Worm (Caenorhabditis elegans) whole organism, midembryonic: Measurements from ENCODE around the gene C25H3.3.

Experiments used
- T22C8.4 ChIP-seq: fragments of 200-800 bp; sonication (Bioruptor generic); IDR thresholded peaks from 2 replicates; pipeline ENCODE4 v1.3.6; 2022; ENCODE audit warnings: missing genetic modification characterization, missing compliant biosample characterization
- cog-1 ChIP-seq: sonication (generic microtip); optimal IDR thresholded peaks from 2 replicates; lab custom pipeline; 2016; ENCODE audit warnings: missing genetic modification characterization, missing compliant biosample characterization
- flt-1 ChIP-seq: fragments of 200-800 bp; sonication (Bioruptor generic); IDR thresholded peaks from 2 replicates; pipeline ENCODE4 v1.3.6; 2022; ENCODE audit warnings: missing genetic modification characterization, missing compliant biosample characterization
- klf-2 ChIP-seq: fragments of 200-800 bp; sonication (Bioruptor generic); conservative IDR thresholded peaks from 2 replicates; pipeline ENCODE4 v1.3.6; 2022; ENCODE audit warnings: missing genetic modification reagents, missing genetic modification characterization, missing compliant biosample characterization
- med-1 ChIP-seq: sonication (generic microtip); optimal IDR thresholded peaks from 2 replicates; lab custom pipeline; 2017; ENCODE audit warnings: missing genetic modification characterization, mild to moderate bottlenecking, missing compliant biosample characterization, antibody characterized with exemption, missing genetic modification reagents; ENCODE audit not compliant: insufficient read depth
- ref-1 ChIP-seq: fragments of 200-800 bp; sonication (Bioruptor generic); conservative IDR thresholded peaks from 2 replicates; pipeline ENCODE4 v1.3.6; 2022; ENCODE audit warnings: missing genetic modification reagents, missing genetic modification characterization, missing compliant biosample characterization
- tab-1 ChIP-seq: fragments of 200-800 bp; sonication (Bioruptor generic); IDR thresholded peaks from 2 replicates; pipeline ENCODE4 v1.3.6; 2022; ENCODE audit warnings: missing genetic modification characterization, missing compliant biosample characterization
- ztf-23 ChIP-seq: fragments of 200-800 bp; sonication (Bioruptor generic); IDR thresholded peaks from 2 replicates; pipeline ENCODE4 v1.3.6; 2022; ENCODE audit warnings: missing genetic modification reagents, missing genetic modification characterization, missing compliant biosample characterization
- ztf-29 ChIP-seq: fragments of 200-800 bp; sonication (Bioruptor generic); IDR thresholded peaks from 2 replicates; pipeline ENCODE4 v1.3.6; 2022; ENCODE audit warnings: missing genetic modification reagents, missing genetic modification characterization, missing compliant biosample characterization

The C25H3.3 gene

ce11 chrII:5693893-5694292 lies at the start of gene C25H3.3:
Gene C25H3.3, plus strand, starts transcription at chrII:5694193.
- no peak for TF ChIP-seq cog-1 (tag; lab: Kevin White, UChicago)
- no peak for TF ChIP-seq ztf-29 (GFP tag; lab: Robert Waterston, UW)
- TF ChIP-seq flt-1 (GFP tag; lab: Robert Waterston, UW), result no peak
- no peak for TF ChIP-seq ztf-23 (GFP tag; lab: Robert Waterston, UW)
- TF ChIP-seq klf-2 (GFP tag; lab: Robert Waterston, UW), result no peak
- no peak for TF ChIP-seq ref-1 (GFP tag; lab: Robert Waterston, UW)
- no peak for TF ChIP-seq T22C8.4 (GFP tag; lab: Robert Waterston, UW)
- no peak for TF ChIP-seq tab-1 (GFP tag; lab: Robert Waterston, UW)
- no peak for TF ChIP-seq med-1

ce11 chrII:5646942-5647341 lies 47.1 kb upstream of the C25H3.3 start, which contains the start of gene F59E12.9:
Gene F59E12.9, minus strand, starts transcription at chrII:5647042.
- TF ChIP-seq klf-2 (GFP tag; lab: Robert Waterston, UW) (no peak), med-1 (no peak), flt-1 (GFP tag; lab: Robert Waterston, UW) (no peak), tab-1 (GFP tag; lab: Robert Waterston, UW) (no peak), T22C8.4 (GFP tag; lab: Robert Waterston, UW) (no peak), cog-1 (tag; lab: Kevin White, UChicago) (no peak), ref-1 (GFP tag; lab: Robert Waterston, UW) (no peak), ztf-23 (GFP tag; lab: Robert Waterston, UW) (no peak), ztf-29 (GFP tag; lab: Robert Waterston, UW) (no peak)

- TF ChIP-seq klf-2 (GFP tag; lab: Robert Waterston, UW) (no peak), ztf-23 (GFP tag; lab: Robert Waterston, UW) (no peak), ztf-29 (GFP tag; lab: Robert Waterston, UW) (no peak), ref-1 (GFP tag; lab: Robert Waterston, UW) (no peak), T22C8.4 (GFP tag; lab: Robert Waterston, UW) (no peak), tab-1 (GFP tag; lab: Robert Waterston, UW) (no peak), flt-1 (GFP tag; lab: Robert Waterston, UW) (no peak), cog-1 (tag; lab: Kevin White, UChicago) (no peak), med-1 (no peak)
These were observed 45.7 kb upstream of the C25H3.3 start, which contains the start of gene ddl-1 for ce11 chrII:5648272-5648671. Gene ddl-1, minus strand, starts transcription at chrII:5648372.

ce11 chrII:5649236-5650004 lies 44.6 kb upstream of the C25H3.3 start, which contains the start of the genes sam-4, F59E12.17 and zyg-1:
Gene sam-4, minus strand, starts transcription at chrII:5649286.
Gene F59E12.17, minus strand, starts transcription at chrII:5649470.
Gene zyg-1, plus strand, starts transcription at chrII:5649748.
- TF ChIP-seq ref-1 (GFP tag; lab: Robert Waterston, UW) (no peak), tab-1 (GFP tag; lab: Robert Waterston, UW) (no peak), cog-1 (tag; lab: Kevin White, UChicago) (no peak), T22C8.4 (GFP tag; lab: Robert Waterston, UW) (no peak), med-1 (no peak), ztf-23 (GFP tag; lab: Robert Waterston, UW) (no peak), flt-1 (GFP tag; lab: Robert Waterston, UW) (no peak), ztf-29 (GFP tag; lab: Robert Waterston, UW) (no peak), klf-2 (GFP tag; lab: Robert Waterston, UW) (no peak)

DNA sequence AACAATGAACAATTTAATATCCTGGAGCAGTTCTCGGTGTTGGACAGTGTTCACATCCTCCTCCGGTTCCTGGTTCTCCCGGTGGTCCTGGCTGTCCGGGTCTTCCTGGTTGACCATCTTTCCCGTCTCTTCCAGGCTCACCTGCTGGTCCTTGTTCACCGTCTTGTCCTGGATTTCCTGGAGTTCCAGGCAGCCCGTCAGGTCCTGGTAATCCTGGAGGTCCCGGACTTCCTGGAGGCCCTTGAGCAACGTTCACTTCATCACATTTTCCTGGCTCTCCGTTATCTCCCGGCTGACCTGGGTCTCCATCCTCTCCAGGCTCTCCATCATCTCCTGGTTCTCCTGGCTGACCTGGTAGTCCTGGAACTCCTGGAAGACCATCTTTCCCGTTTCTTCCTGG lies 42.6 kb upstream of the C25H3.3 start:
- TF ChIP-seq ref-1 (GFP tag; lab: Robert Waterston, UW) (no peak), med-1 (no peak), klf-2 (GFP tag; lab: Robert Waterston, UW) (no peak), flt-1 (GFP tag; lab: Robert Waterston, UW) (no peak)

- TF ChIP-seq klf-2 (GFP tag; lab: Robert Waterston, UW) (no peak), ztf-23 (GFP tag; lab: Robert Waterston, UW) (no peak), flt-1 (GFP tag; lab: Robert Waterston, UW) (no peak), cog-1 (tag; lab: Kevin White, UChicago) (no peak), ref-1 (GFP tag; lab: Robert Waterston, UW) (no peak), med-1 (no peak), T22C8.4 (GFP tag; lab: Robert Waterston, UW) (no peak), tab-1 (GFP tag; lab: Robert Waterston, UW) (no peak), ztf-29 (GFP tag; lab: Robert Waterston, UW) (no peak)
These were observed 41.7 kb upstream of the C25H3.3 start, which contains the start of gene bli-2 for ce11 chrII:5652334-5652733. Gene bli-2, minus strand, starts transcription at chrII:5652434.

ce11 chrII:5654215-5654614 lies 39.8 kb upstream of the C25H3.3 start, which contains the start of gene F59E12.1:
Gene F59E12.1, plus strand, starts transcription at chrII:5654515.
- TF ChIP-seq cog-1 (tag; lab: Kevin White, UChicago) (no peak), klf-2 (GFP tag; lab: Robert Waterston, UW) (no peak), ztf-23 (GFP tag; lab: Robert Waterston, UW) (no peak), T22C8.4 (GFP tag; lab: Robert Waterston, UW) (no peak), ref-1 (GFP tag; lab: Robert Waterston, UW) (no peak), tab-1 (GFP tag; lab: Robert Waterston, UW) (no peak), flt-1 (GFP tag; lab: Robert Waterston, UW) (no peak), med-1 (no peak), ztf-29 (GFP tag; lab: Robert Waterston, UW) (no peak)

DNA sequence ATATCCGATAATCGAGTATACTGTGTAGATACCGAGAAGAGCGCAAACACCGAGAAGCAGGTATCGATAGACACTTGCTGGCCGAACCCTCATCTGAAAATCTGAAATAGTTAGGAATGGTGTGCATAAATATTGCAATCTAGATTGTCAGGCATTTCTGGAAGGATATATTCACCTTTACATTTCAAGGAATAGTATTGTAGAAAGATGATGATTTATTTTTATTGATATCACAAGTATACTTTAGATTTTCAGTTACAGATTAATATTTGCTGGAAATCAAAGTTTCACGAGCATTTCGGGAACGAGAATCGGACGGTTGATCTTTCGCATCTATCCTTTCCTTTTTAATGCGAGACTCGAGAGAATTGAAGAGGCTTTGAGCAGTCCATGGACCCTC lies 34.3 kb upstream of the C25H3.3 start, which contains the start of gene fut-3:
fut-3 (minus strand) TSS at position 101 of the 400 bp plus-strand sequence.
- TF ChIP-seq cog-1 (tag; lab: Kevin White, UChicago), result no peak
- no peak for TF ChIP-seq tab-1 (GFP tag; lab: Robert Waterston, UW)
- no peak for TF ChIP-seq flt-1 (GFP tag; lab: Robert Waterston, UW)
- TF ChIP-seq ztf-29 (GFP tag; lab: Robert Waterston, UW), result no peak

- no peak for TF ChIP-seq T22C8.4 (GFP tag; lab: Robert Waterston, UW)
- no peak for TF ChIP-seq med-1
- no peak for TF ChIP-seq cog-1 (tag; lab: Kevin White, UChicago)
- TF ChIP-seq ref-1 (GFP tag; lab: Robert Waterston, UW), result no peak
- TF ChIP-seq ztf-29 (GFP tag; lab: Robert Waterston, UW), result no peak
- no peak for TF ChIP-seq tab-1 (GFP tag; lab: Robert Waterston, UW)
- no peak for TF ChIP-seq flt-1 (GFP tag; lab: Robert Waterston, UW)
- TF ChIP-seq ztf-23 (GFP tag; lab: Robert Waterston, UW), result no peak
- no peak for TF ChIP-seq klf-2 (GFP tag; lab: Robert Waterston, UW)
These were observed 33.8 kb upstream of the C25H3.3 start for ce11 chrII:5660155-5660554.
